Worm (Caenorhabditis elegans): Measurements from ENCODE around the gene C02B8.7.

ce11 chrX:8139146-8139545, 1.5 kb upstream of the C02B8.7 start, which contains the start of gene C02B8.3:
- no peak for TF ChIP-seq sea-1 (GFP tag; conservative IDR thresholded peaks at IDR 0.05)
- TF ChIP-seq ceh-13 (GFP tag; optimal IDR thresholded peaks at IDR 0.05): no peak
- TF ChIP-seq ets-7 (tag; optimal IDR thresholded peaks at IDR 0.05): no peak
- TF ChIP-seq ama-1 (optimal IDR thresholded peaks at IDR 0.05): no peak

All from whole organism, early embryonic.